Fruit fly (Drosophila melanogaster) whole organism, embryonic: ENCODE results near the gene Hexim.
A peak's percentile ranks its signal among the peaks of the same experiment; 100 is the strongest.

Experiments
- Awh ChIP-seq: fragments of 200-800 bp; sonication (Bioruptor generic); IDR thresholded peaks from 2 replicates; pipeline ENCODE4, ENCODE4 v1.3.6; 2022; ENCODE audit warnings: missing biosample characterization, missing genetic modification characterization
- CG10431 ChIP-seq: fragments of 200-800 bp; sonication (Bioruptor generic); optimal IDR thresholded peaks from 3 replicates; lab custom pipeline; 2018; ENCODE audit warnings: missing biosample characterization, mild to moderate bottlenecking, missing genetic modification characterization
- CG11504 ChIP-seq: fragments of 200-800 bp; sonication (Bioruptor generic); optimal IDR thresholded peaks from 3 replicates; lab custom pipeline; 2019; ENCODE audit warnings: missing biosample characterization, mild to moderate bottlenecking, missing genetic modification characterization, moderate library complexity
- CG12744 ChIP-seq: fragments of 200-800 bp; sonication (Bioruptor generic); optimal IDR thresholded peaks from 2 replicates; lab custom pipeline; 2016; ENCODE audit warnings: missing biosample characterization, missing genetic modification characterization
- CG13287 ChIP-seq: fragments of 200-800 bp; sonication (Bioruptor generic); IDR thresholded peaks from 2 replicates; pipeline ENCODE4 v1.3.6; 2022; ENCODE audit warnings: missing biosample characterization, missing genetic modification characterization; ENCODE audit not compliant: partially characterized antibody
- CG14860 ChIP-seq: fragments of 200-800 bp; sonication (Bioruptor generic); IDR thresholded peaks from 3 replicates; pipeline ENCODE4 v1.3.6; 2022; ENCODE audit warnings: missing biosample characterization, missing genetic modification characterization; ENCODE audit not compliant: partially characterized antibody
- CG1647 ChIP-seq: fragments of 200-800 bp; sonication (Bioruptor generic); optimal IDR thresholded peaks from 3 replicates; lab custom pipeline; 2016; ENCODE audit warnings: missing biosample characterization, missing genetic modification characterization
- CG1832 ChIP-seq: fragments of 200-800 bp; sonication (Bioruptor generic); optimal IDR thresholded peaks from 2 replicates; lab custom pipeline; 2017; ENCODE audit warnings: missing biosample characterization, mild to moderate bottlenecking, missing genetic modification characterization, inconsistent platforms
- CG2120 ChIP-seq: fragments of 200-800 bp; sonication (Bioruptor generic); optimal IDR thresholded peaks from 3 replicates; lab custom pipeline; 2016; ENCODE audit warnings: missing biosample characterization, missing genetic modification characterization
- CG33213 ChIP-seq: fragments of 200-800 bp; sonication (Bioruptor generic); optimal IDR thresholded peaks from 3 replicates; lab custom pipeline; 2016; ENCODE audit warnings: missing biosample characterization, missing genetic modification characterization
- CG34422 ChIP-seq: fragments of 200-800 bp; sonication (Bioruptor generic); IDR thresholded peaks from 3 replicates; pipeline ENCODE4 v1.3.6; 2022; ENCODE audit warnings: missing biosample characterization, missing genetic modification characterization
- CG4404 ChIP-seq: fragments of 200-800 bp; sonication (Bioruptor generic); IDR thresholded peaks from 2 replicates; pipeline ENCODE4 v1.3.6; 2022; ENCODE audit warnings: missing biosample characterization, missing genetic modification characterization
- CG7987 ChIP-seq: fragments of 200-800 bp; sonication (Bioruptor generic); optimal IDR thresholded peaks from 2 replicates; lab custom pipeline; 2018; ENCODE audit warnings: missing biosample characterization, mild to moderate bottlenecking, missing genetic modification characterization, moderate library complexity
- CG8924 ChIP-seq: fragments of 200-800 bp; optimal IDR thresholded peaks from 3 replicates; lab custom pipeline; 2019; ENCODE audit warnings: missing biosample characterization, mild to moderate bottlenecking, missing genetic modification characterization, moderate library complexity
- CHES-1-like ChIP-seq: fragments of 200-800 bp; sonication (Bioruptor generic); optimal IDR thresholded peaks from 2 replicates; lab custom pipeline; 2016; ENCODE audit warnings: missing biosample characterization, missing genetic modification characterization
- Dek ChIP-seq: fragments of 200-800 bp; sonication (Bioruptor generic); optimal IDR thresholded peaks from 3 replicates; lab custom pipeline; 2019; ENCODE audit warnings: missing biosample characterization, mild to moderate bottlenecking, missing genetic modification characterization, moderate library complexity
- E2f2 ChIP-seq: fragments of 200-800 bp; sonication (Bioruptor generic); IDR thresholded peaks from 2 replicates; pipeline ENCODE4 v1.3.6; 2022; ENCODE audit warnings: missing biosample characterization, missing genetic modification characterization
- ERR ChIP-seq: fragments of 200-800 bp; sonication (Bioruptor generic); optimal IDR thresholded peaks from 2 replicates; lab custom pipeline; 2016; ENCODE audit warnings: missing biosample characterization, missing genetic modification characterization
- Fer3 ChIP-seq: fragments of 200-800 bp; sonication (Bioruptor generic); optimal IDR thresholded peaks from 2 replicates; lab custom pipeline; 2018; ENCODE audit warnings: missing biosample characterization, mild to moderate bottlenecking, missing genetic modification characterization, moderate library complexity
- Lhr ChIP-seq: fragments of 200-800 bp; sonication (Bioruptor generic); optimal IDR thresholded peaks from 3 replicates; lab custom pipeline; 2017; ENCODE audit warnings: mild to moderate bottlenecking, missing biosample characterization, missing genetic modification reagents, missing genetic modification characterization
- Myb ChIP-seq: fragments of 200-800 bp; sonication (Bioruptor generic); optimal IDR thresholded peaks from 2 replicates; lab custom pipeline; 2016; ENCODE audit warnings: missing biosample characterization, missing genetic modification characterization
- NfI ChIP-seq: fragments of 200-800 bp; sonication (Bioruptor generic); optimal IDR thresholded peaks from 3 replicates; lab custom pipeline; 2018; ENCODE audit warnings: missing biosample characterization, mild to moderate bottlenecking, missing genetic modification characterization, moderate library complexity
- Pdp1 ChIP-seq, 2 experiments: fragments of 200-800 bp; sonication (Bioruptor generic); optimal IDR thresholded peaks; 3 replicates each; lab custom pipeline; 2016; ENCODE audit warnings: missing biosample characterization in 2 of 2, missing genetic modification characterization in 2 of 2, mild to moderate bottlenecking in 1 of 2, moderate library complexity in 1 of 2
- Sry-δ ChIP-seq: fragments of 200-800 bp; sonication (Bioruptor generic); optimal IDR thresholded peaks from 2 replicates; lab custom pipeline; 2016; ENCODE audit warnings: missing biosample characterization, missing genetic modification characterization
- Xrp1 ChIP-seq: fragments of 200-800 bp; sonication (Bioruptor generic); IDR thresholded peaks from 2 replicates; pipeline ENCODE4 v1.3.6; 2022; ENCODE audit warnings: missing biosample characterization, missing genetic modification characterization
- YL-1 ChIP-seq: fragments of 200-800 bp; sonication (Bioruptor generic); optimal IDR thresholded peaks from 3 replicates; lab custom pipeline; 2017; ENCODE audit warnings: missing biosample characterization, mild to moderate bottlenecking, missing genetic modification characterization
- amos ChIP-seq: fragments of 200-800 bp; sonication (Bioruptor generic); IDR thresholded peaks from 2 replicates; pipeline ENCODE4 v1.3.6; 2022; ENCODE audit warnings: missing biosample characterization, missing genetic modification characterization; ENCODE audit not compliant: partially characterized antibody
- bbx ChIP-seq: fragments of 200-800 bp; sonication (Bioruptor generic); IDR thresholded peaks from 2 replicates; pipeline ENCODE4 v1.3.6; 2022; ENCODE audit warnings: missing biosample characterization, missing genetic modification characterization; ENCODE audit not compliant: partially characterized antibody
- dmrt11E ChIP-seq: fragments of 200-800 bp; sonication (Bioruptor generic); optimal IDR thresholded peaks from 3 replicates; lab custom pipeline; 2018; ENCODE audit warnings: missing biosample characterization, mild to moderate bottlenecking, missing genetic modification characterization, moderate library complexity
- ewg ChIP-seq: fragments of 200-800 bp; sonication (Bioruptor generic); optimal IDR thresholded peaks from 3 replicates; lab custom pipeline; 2017; ENCODE audit warnings: mild to moderate bottlenecking, missing biosample characterization, missing genetic modification reagents, missing genetic modification characterization
- ftz-f1 ChIP-seq: fragments of 200-800 bp; sonication (Bioruptor generic); optimal IDR thresholded peaks from 2 replicates; lab custom pipeline; 2016; ENCODE audit warnings: missing biosample characterization, missing genetic modification characterization
- gsb ChIP-seq: fragments of 200-800 bp; sonication (Bioruptor generic); IDR thresholded peaks from 2 replicates; pipeline ENCODE4 v1.3.6; 2022; ENCODE audit warnings: missing biosample characterization, missing genetic modification characterization
- gsb-n ChIP-seq: fragments of 200-800 bp; sonication (Bioruptor generic); optimal IDR thresholded peaks from 3 replicates; lab custom pipeline; 2018; ENCODE audit warnings: missing biosample characterization, mild to moderate bottlenecking, missing genetic modification characterization
- hb ChIP-seq: fragments of 200-800 bp; sonication (Bioruptor generic); IDR thresholded peaks from 3 replicates; pipeline ENCODE4 v1.3.6; 2022; ENCODE audit warnings: missing biosample characterization, missing genetic modification characterization; ENCODE audit not compliant: partially characterized antibody
- lbe ChIP-seq: fragments of 200-800 bp; sonication (Bioruptor generic); optimal IDR thresholded peaks from 2 replicates; lab custom pipeline; 2016; ENCODE audit warnings: missing biosample characterization, mild to moderate bottlenecking, missing genetic modification characterization
- lov ChIP-seq, 2 experiments: fragments of 200-800 bp in 1 of 2; fragments of >200 bp in 1 of 2; sonication (Bioruptor generic) in 1 of 2; IDR thresholded peaks in 1 of 2; optimal IDR thresholded peaks in 1 of 2; 2 replicates in 1 of 2; 3 replicates in 1 of 2; pipeline versions ENCODE4 v1.3.6 to Lab custom; 2017 to 2022; ENCODE audit warnings: missing biosample characterization in 1 of 2, missing genetic modification characterization in 1 of 2
- mam ChIP-seq: fragments of 200-800 bp; sonication (Bioruptor generic); optimal IDR thresholded peaks from 3 replicates; lab custom pipeline; 2016; ENCODE audit warnings: missing biosample characterization, missing genetic modification characterization
- nerfin-1 ChIP-seq: fragments of 200-800 bp; sonication (Bioruptor generic); optimal IDR thresholded peaks from 3 replicates; lab custom pipeline; 2019; ENCODE audit warnings: missing biosample characterization, mild to moderate bottlenecking, missing genetic modification characterization, moderate library complexity
- nmo ChIP-seq: fragments of 200-800 bp; sonication (Bioruptor generic); optimal IDR thresholded peaks from 2 replicates; lab custom pipeline; 2018; ENCODE audit warnings: missing biosample characterization, mild to moderate bottlenecking, missing genetic modification characterization, moderate library complexity
- pzg ChIP-seq: fragments of 200-800 bp; sonication (Bioruptor generic); optimal IDR thresholded peaks from 3 replicates; lab custom pipeline; 2018; ENCODE audit warnings: missing biosample characterization, mild to moderate bottlenecking, missing genetic modification characterization, moderate library complexity
- sima ChIP-seq: fragments of 200-800 bp; sonication (Bioruptor generic); optimal IDR thresholded peaks from 2 replicates; lab custom pipeline; 2016; ENCODE audit warnings: missing biosample characterization, missing genetic modification characterization
- ssp ChIP-seq: fragments of 200-800 bp; sonication (Bioruptor generic); IDR thresholded peaks from 2 replicates; pipeline ENCODE4 v1.3.6; 2022; ENCODE audit warnings: missing biosample characterization, missing genetic modification characterization
- stwl ChIP-seq: fragments of 200-800 bp; sonication (Bioruptor generic); optimal IDR thresholded peaks from 3 replicates; lab custom pipeline; 2018; ENCODE audit warnings: missing biosample characterization, mild to moderate bottlenecking, missing genetic modification characterization, moderate library complexity
- unc-4 ChIP-seq: fragments of 200-800 bp; sonication (Bioruptor generic); IDR thresholded peaks from 2 replicates; pipeline ENCODE4 v1.3.6; 2022; ENCODE audit warnings: missing biosample characterization, missing genetic modification characterization; ENCODE audit not compliant: partially characterized antibody
- vnd ChIP-seq: fragments of 200-800 bp; sonication (Bioruptor generic); IDR thresholded peaks from 3 replicates; pipeline ENCODE4 v1.3.6; 2022; ENCODE audit warnings: missing biosample characterization, missing genetic modification characterization; ENCODE audit not compliant: partially characterized antibody

Hexim gene

DNA sequence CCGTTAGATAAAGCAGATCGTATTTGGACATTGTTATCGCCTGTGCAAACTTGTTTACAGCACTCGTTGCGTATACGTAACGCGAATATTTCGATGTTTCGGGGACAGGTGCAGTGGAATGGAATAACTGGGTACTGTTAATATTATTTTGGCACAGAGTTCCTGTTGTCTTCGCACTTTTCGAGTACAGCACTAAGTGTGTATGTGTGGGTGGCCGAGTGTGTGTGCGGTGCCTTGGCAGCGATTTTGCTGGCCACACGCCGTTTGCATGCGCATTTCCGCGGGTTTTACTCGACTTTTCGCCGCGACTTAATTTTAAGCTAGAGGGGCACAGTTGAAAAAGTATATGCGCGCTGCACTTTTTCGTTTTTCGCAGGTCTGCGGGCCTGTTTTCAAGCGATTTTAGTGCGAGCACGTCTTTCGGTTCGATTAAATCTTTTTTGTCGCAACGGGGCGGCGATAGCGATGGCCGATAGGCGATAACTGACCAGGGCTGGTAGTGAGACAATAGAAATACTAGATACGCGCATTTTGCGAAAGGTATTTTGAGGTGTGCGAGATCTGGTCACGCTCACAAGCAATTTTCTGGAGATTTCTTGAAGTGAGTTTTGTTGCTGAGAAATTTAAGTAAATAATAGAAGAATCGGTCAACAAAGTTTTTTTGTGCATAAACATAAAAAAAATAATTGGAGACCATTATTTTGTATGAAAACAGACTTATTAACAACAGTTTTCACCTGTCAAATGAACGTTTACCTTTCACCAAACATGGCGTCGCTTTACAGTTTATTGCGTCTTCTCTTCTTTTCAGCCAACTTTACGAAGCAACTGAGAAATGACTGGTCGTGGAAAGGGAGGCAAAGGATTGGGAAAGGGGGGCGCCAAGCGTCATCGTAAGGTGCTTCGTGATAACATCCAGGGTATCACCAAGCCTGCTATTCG lies 33.8 kb upstream of the Hexim start, which contains the start of the genes put and His4r (continued):
- peak; percentile 20 for TF ChIP-seq NfI (GFP tag; lab: Kevin White, UChicago)
- TF ChIP-seq pzg (GFP tag; lab: Kevin White, UChicago) = peak; percentile 95
- TF ChIP-seq CG11504 (tag; lab: Kevin White, UChicago) = peak; percentile 58
- no peak for TF ChIP-seq CG1647 (GFP tag; lab: Kevin White, UChicago)
- TF ChIP-seq bbx = peak; percentile 62
- peak; percentile 7 for TF ChIP-seq ewg (GFP tag; lab: Kevin White, UChicago)
- peak; percentile 31 for TF ChIP-seq ERR (GFP tag; lab: Kevin White, UChicago)
- TF ChIP-seq CG7987 = peak; percentile 30
- TF ChIP-seq lbe (GFP tag; lab: Kevin White, UChicago) = peak; percentile 28
- TF ChIP-seq YL-1 = peak; percentile 92
- peak; percentile 53 for TF ChIP-seq E2f2 (GFP tag; lab: Robert Waterston, UW)
- no peak for TF ChIP-seq CG12744 (GFP tag; lab: Kevin White, UChicago)
- TF ChIP-seq ssp = 0 out of 2 replicates have a peak, but pooled peaks have one; percentile 9
- no peak for TF ChIP-seq lov (optimal IDR thresholded peaks at IDR 0.05; lab: Kevin White, UChicago)
- TF ChIP-seq lov (GFP tag; IDR thresholded peaks at IDR 0.05; lab: Robert Waterston, UW) = 0 out of 3 replicates have a peak, but pooled peaks have one; percentile 50
- no peak for TF ChIP-seq sima (GFP tag; lab: Kevin White, UChicago)
- no peak for TF ChIP-seq Fer3 (tag; lab: Kevin White, UChicago)
- peak; percentile 49 for TF ChIP-seq CHES-1-like (GFP tag; lab: Kevin White, UChicago)
- TF ChIP-seq amos = peak; percentile 69
- TF ChIP-seq Xrp1 (GFP tag; lab: Robert Waterston, UW) = 0 out of 2 replicates have a peak, but pooled peaks have one; percentile 16
- TF ChIP-seq Dek (tag; lab: Kevin White, UChicago) = peak; percentile 31
- TF ChIP-seq ftz-f1 (GFP tag; lab: Kevin White, UChicago) = peak; percentile 1
- peak; percentile 66 for TF ChIP-seq CG33213 (GFP tag; lab: Kevin White, UChicago)
- no peak for TF ChIP-seq dmrt11E (tag; lab: Kevin White, UChicago)
- peak; percentile 44 for TF ChIP-seq CG8924
- no peak for TF ChIP-seq Awh
- peak; percentile 57; the same call in 1 of the 3 replicates for TF ChIP-seq CG34422 (GFP tag; lab: Robert Waterston, UW)
- TF ChIP-seq mam (GFP tag; lab: Kevin White, UChicago) = peak; percentile 24
- peak; percentile 50; the same call in 1 of the 2 replicates for TF ChIP-seq unc-4 (GFP tag; lab: Robert Waterston, UW)
- no peak for TF ChIP-seq CG1832 (GFP tag; lab: Kevin White, UChicago)
- peak; percentile 95 for TF ChIP-seq Sry-δ (GFP tag; lab: Kevin White, UChicago)
- TF ChIP-seq Pdp1 (GFP tag; optimal IDR thresholded peaks at IDR 0.05; lab: Kevin White, UChicago) = peak in 1 of 2 experiments; percentile 26
- TF ChIP-seq gsb-n (tag; lab: Kevin White, UChicago) = peak; percentile 43
- no peak for TF ChIP-seq vnd (GFP tag; lab: Robert Waterston, UW)
- TF ChIP-seq hb (GFP tag; lab: Robert Waterston, UW) = no peak
- no peak for TF ChIP-seq gsb
- 0 out of 3 replicates have a peak, but pooled peaks have one; percentile 40 for TF ChIP-seq CG14860 (GFP tag; lab: Robert Waterston, UW)
- peak; percentile 30 for TF ChIP-seq Myb (GFP tag; lab: Kevin White, UChicago)
- peak; percentile 38 for TF ChIP-seq CG2120 (GFP tag; lab: Kevin White, UChicago)
- peak; percentile 59 for TF ChIP-seq nmo (GFP tag; lab: Kevin White, UChicago)
- peak; percentile 70 for TF ChIP-seq stwl (tag; lab: Kevin White, UChicago)
- TF ChIP-seq CG4404 (GFP tag; lab: Robert Waterston, UW) = no peak
- TF ChIP-seq nerfin-1 (tag; lab: Kevin White, UChicago) = peak; percentile 28
- TF ChIP-seq CG10431 (GFP tag; lab: Kevin White, UChicago) = peak; percentile 71
- peak; percentile 22 for TF ChIP-seq Lhr
- TF ChIP-seq CG13287 (GFP tag; lab: Robert Waterston, UW) = peak; percentile 64
